Worm (Caenorhabditis elegans) whole organism, early embryonic: Measurements from ENCODE around the gene rps-3.

Source experiments
- aly-1 ChIP-seq: sonication (generic microtip); optimal IDR thresholded peaks from 2 replicates; lab custom pipeline; 2016; ENCODE audit warnings: missing genetic modification characterization, missing compliant biosample characterization
- ama-1 ChIP-seq: fragments of 150-350 bp; optimal IDR thresholded peaks from 2 replicates; lab custom pipeline; 2014
- ets-7 ChIP-seq: sonication (generic microtip); optimal IDR thresholded peaks from 2 replicates; lab custom pipeline; 2016; ENCODE audit warnings: missing genotype, missing genetic modification characterization, missing compliant biosample characterization
- flt-1 ChIP-seq: fragments of 200-800 bp; sonication (Bioruptor generic); IDR thresholded peaks from 2 replicates; pipeline ENCODE4 v1.3.6; 2022; ENCODE audit warnings: missing genetic modification characterization, missing compliant biosample characterization
- hmbx-1 ChIP-seq: sonication (generic microtip); optimal IDR thresholded peaks from 2 replicates; lab custom pipeline; 2016; ENCODE audit warnings: mild to moderate bottlenecking, missing genetic modification characterization, missing compliant biosample characterization
- pes-1 ChIP-seq: fragments of 200-800 bp; sonication (Bioruptor generic); IDR thresholded peaks from 2 replicates; pipeline ENCODE4 v1.3.6; 2022; ENCODE audit warnings: missing genetic modification reagents, missing genetic modification characterization, missing compliant biosample characterization
- scrt-1 ChIP-seq: fragments of 200-800 bp; sonication (Bioruptor generic); IDR thresholded peaks from 2 replicates; pipeline ENCODE4 v1.3.6; 2022; ENCODE audit warnings: missing genetic modification characterization, missing compliant biosample characterization
- sea-1 ChIP-seq: fragments of 200-800 bp; sonication (Bioruptor generic); conservative IDR thresholded peaks from 2 replicates; pipeline ENCODE4 v1.3.6; 2022; ENCODE audit warnings: missing genetic modification characterization, missing compliant biosample characterization
- tra-4 ChIP-seq: sonication (generic microtip); optimal IDR thresholded peaks from 2 replicates; lab custom pipeline; 2017; ENCODE audit warnings: missing genetic modification characterization, missing compliant biosample characterization

DNA sequence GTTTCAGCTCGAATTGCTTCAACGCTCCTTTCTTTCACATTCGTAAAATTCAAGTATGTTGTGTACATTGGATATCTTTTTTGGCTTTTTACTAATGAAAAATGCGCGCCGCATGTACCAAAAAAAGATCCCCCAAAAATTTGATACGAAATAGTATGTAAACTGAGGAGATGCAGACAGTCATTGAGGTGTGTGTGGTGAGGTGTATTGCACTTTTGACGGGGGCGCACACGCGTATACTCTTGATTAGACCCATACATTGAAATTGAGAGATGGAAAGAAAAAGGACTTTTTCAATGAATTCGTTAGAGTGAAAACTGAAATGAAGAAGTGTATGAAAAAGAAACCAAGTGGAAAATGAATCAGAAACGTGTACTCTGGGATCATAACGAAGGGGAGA lies 14.8 kb downstream of the rps-3 start:
- TF ChIP-seq ama-1 (lab: Kevin White, UChicago) (no peak), pes-1 (GFP tag; lab: Robert Waterston, UW) (no peak), aly-1 (no peak), tra-4 (tag; lab: Kevin White, UChicago) (no peak), ets-7 (tag; lab: Kevin White, UChicago) (no peak), flt-1 (GFP tag; lab: Robert Waterston, UW) (no peak), scrt-1 (no peak), hmbx-1 (tag; lab: Kevin White, UChicago) (no peak), sea-1 (GFP tag; lab: Robert Waterston, UW) (no peak)
